Fruit fly (Drosophila melanogaster): ENCODE results near the gene CG12715.

CG12715 gene

dm6 chrX:13090656-13091261 lies 35.6 kb upstream of the CG12715 start, which contains the start of gene lic (continued):
- TF ChIP-seq CG16815 (GFP tag; optimal IDR thresholded peaks at IDR 0.05) = no peak
- no peak for TF ChIP-seq gcm (GFP tag; optimal IDR thresholded peaks at IDR 0.05)
- TF ChIP-seq Nf-YC (tag; optimal IDR thresholded peaks at IDR 0.05) = no peak
- no peak for TF ChIP-seq CG11696 (GFP tag; IDR thresholded peaks at IDR 0.05)
- no peak for TF ChIP-seq Dp (GFP tag; optimal IDR thresholded peaks at IDR 0.05)
- TF ChIP-seq CG8478 (optimal IDR thresholded peaks at IDR 0.05) = no peak
- peak; percentile 81; the same call in 1 of the 3 replicates for TF ChIP-seq mld (GFP tag; IDR thresholded peaks at IDR 0.05; ENCODE audit: partially characterized antibody)
- peak; percentile 86 for TF ChIP-seq zen2 (GFP tag; IDR thresholded peaks at IDR 0.05; ENCODE audit: partially characterized antibody)
- TF ChIP-seq bowl (GFP tag; IDR thresholded peaks at IDR 0.05) = no peak
- TF ChIP-seq CG6813 (GFP tag; optimal IDR thresholded peaks at IDR 0.05) = no peak
- no peak for TF ChIP-seq ttk (GFP tag; IDR thresholded peaks at IDR 0.05)
- TF ChIP-seq Max (GFP tag; optimal IDR thresholded peaks at IDR 0.05) = no peak
- TF ChIP-seq vnd (GFP tag; IDR thresholded peaks at IDR 0.05; ENCODE audit: partially characterized antibody) = peak; percentile 71
- TF ChIP-seq fu2 (GFP tag; optimal IDR thresholded peaks at IDR 0.05) = no peak
- TF ChIP-seq tgo (GFP tag; IDR thresholded peaks at IDR 0.05) = no peak
- TF ChIP-seq CG6272 (GFP tag; IDR thresholded peaks at IDR 0.05) = peak; percentile 35; the same call in 1 of the 2 replicates
- no peak for TF ChIP-seq CG15011 (GFP tag; optimal IDR thresholded peaks at IDR 0.05)
- TF ChIP-seq twi (tag; optimal IDR thresholded peaks at IDR 0.05) = no peak
- no peak for TF ChIP-seq Hey (tag; optimal IDR thresholded peaks at IDR 0.05)
- no peak for TF ChIP-seq D19A (tag; optimal IDR thresholded peaks at IDR 0.05)
- TF ChIP-seq Trl (optimal IDR thresholded peaks at IDR 0.05) = peak in 1 of 2 experiments; percentile 5
- no peak for TF ChIP-seq Trl (GFP tag; optimal IDR thresholded peaks at IDR 0.05)
- no peak for TF ChIP-seq CG3995 (GFP tag; optimal IDR thresholded peaks at IDR 0.05)
- no peak for TF ChIP-seq CG11723 (GFP tag; optimal IDR thresholded peaks at IDR 0.05)
- TF ChIP-seq CG8281 (tag; optimal IDR thresholded peaks at IDR 0.05) = no peak
- no peak for TF ChIP-seq gsb-n (tag; optimal IDR thresholded peaks at IDR 0.05)
- TF ChIP-seq CG32767 (GFP tag; IDR thresholded peaks at IDR 0.05) = no peak
- TF ChIP-seq lmd (GFP tag; IDR thresholded peaks at IDR 0.05) = no peak
- no peak for TF ChIP-seq otp (GFP tag; IDR thresholded peaks at IDR 0.05)
- TF ChIP-seq CG17186 (GFP tag; optimal IDR thresholded peaks at IDR 0.05) = no peak
- TF ChIP-seq Bteb2 (GFP tag; optimal IDR thresholded peaks at IDR 0.05) = no peak
- no peak for TF ChIP-seq Elba2 (GFP tag; optimal IDR thresholded peaks at IDR 0.05)
- TF ChIP-seq zen (tag; optimal IDR thresholded peaks at IDR 0.05) = no peak
- no peak for TF ChIP-seq maf-S (GFP tag; optimal IDR thresholded peaks at IDR 0.05)
- no peak for TF ChIP-seq abd-A (tag; optimal IDR thresholded peaks at IDR 0.05)
- no peak for TF ChIP-seq CG10543 (GFP tag; optimal IDR thresholded peaks at IDR 0.05)
- TF ChIP-seq CG17568 (GFP tag; optimal IDR thresholded peaks at IDR 0.05) = no peak
- TF ChIP-seq mam (GFP tag; optimal IDR thresholded peaks at IDR 0.05) = no peak
- TF ChIP-seq dmrt99B (tag; optimal IDR thresholded peaks at IDR 0.05) = no peak
- no peak for TF ChIP-seq CG10462 (GFP tag; optimal IDR thresholded peaks at IDR 0.05)
- TF ChIP-seq CG6791 (GFP tag; IDR thresholded peaks at IDR 0.05; ENCODE audit: partially characterized antibody) = peak; percentile 91
- no peak for TF ChIP-seq sug (tag; optimal IDR thresholded peaks at IDR 0.05)
- no peak for TF ChIP-seq grau (tag; optimal IDR thresholded peaks at IDR 0.05)
- TF ChIP-seq CG10321 (GFP tag; IDR thresholded peaks at IDR 0.05) = no peak
- TF ChIP-seq tin (GFP tag; optimal IDR thresholded peaks at IDR 0.05) = no peak
- peak; percentile 62 for TF ChIP-seq Scr (GFP tag; IDR thresholded peaks at IDR 0.05; ENCODE audit: partially characterized antibody)
- TF ChIP-seq eyg (GFP tag; optimal IDR thresholded peaks at IDR 0.05) = no peak
- TF ChIP-seq CG30020 (tag; optimal IDR thresholded peaks at IDR 0.05) = no peak
- peak; percentile 88 for TF ChIP-seq ato (GFP tag; IDR thresholded peaks at IDR 0.05; ENCODE audit: partially characterized antibody)
- peak; percentile 86 for TF ChIP-seq nerfin-2 (GFP tag; IDR thresholded peaks at IDR 0.05; ENCODE audit: partially characterized antibody)
- no peak for TF ChIP-seq Mrtf (GFP tag; IDR thresholded peaks at IDR 0.05)
